Worm (Caenorhabditis elegans): ENCODE measurements around the gene C44H9.7.
"Not testable (repeated sequence)": the region's sequence is repeated elsewhere in the genome, so short reads cannot be mapped to it uniquely, and the experiment has no call there.

DNA sequence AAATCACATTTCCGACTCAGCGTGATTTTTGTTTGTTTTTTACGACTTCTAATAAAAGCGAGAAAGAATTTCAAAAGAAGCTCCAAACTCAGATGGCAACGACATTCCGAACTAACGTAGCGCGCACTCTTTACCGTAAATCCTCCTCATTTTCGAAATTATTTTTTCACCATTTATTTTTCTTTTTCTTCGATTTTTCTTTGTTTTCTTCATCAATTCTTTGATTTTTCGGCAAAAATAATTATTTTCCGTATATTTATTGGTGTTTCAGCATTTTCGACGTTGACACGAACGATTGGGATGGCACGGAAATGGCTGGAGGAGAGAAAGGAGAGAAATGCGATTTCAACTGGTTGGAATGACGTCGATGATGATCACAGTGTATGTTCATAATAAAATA is 10.9 kb upstream of the C44H9.7 start, which contains the start of gene T07F10.5:
- TF ChIP-seq C38D4.7 (GFP tag; optimal IDR thresholded peaks at IDR 0.05); ets-4 (tag; optimal IDR thresholded peaks at IDR 0.05); mec-3 (tag; optimal IDR thresholded peaks at IDR 0.05; ENCODE audit: borderline replicate concordance); nhr-11 (tag; optimal IDR thresholded peaks at IDR 0.05); ceh-30 (tag; optimal IDR thresholded peaks at IDR 0.05); elt-4 (tag; optimal IDR thresholded peaks at IDR 0.05); fkh-10 (GFP tag; optimal IDR thresholded peaks at IDR 0.05); unc-42 (tag; optimal IDR thresholded peaks at IDR 0.05); ceh-31 (tag; optimal IDR thresholded peaks at IDR 0.05); pax-1 (tag; optimal IDR thresholded peaks at IDR 0.05): not testable (repeated sequence)
